Worm (Caenorhabditis elegans): ENCODE measurements around the gene srd-26.

DNA sequence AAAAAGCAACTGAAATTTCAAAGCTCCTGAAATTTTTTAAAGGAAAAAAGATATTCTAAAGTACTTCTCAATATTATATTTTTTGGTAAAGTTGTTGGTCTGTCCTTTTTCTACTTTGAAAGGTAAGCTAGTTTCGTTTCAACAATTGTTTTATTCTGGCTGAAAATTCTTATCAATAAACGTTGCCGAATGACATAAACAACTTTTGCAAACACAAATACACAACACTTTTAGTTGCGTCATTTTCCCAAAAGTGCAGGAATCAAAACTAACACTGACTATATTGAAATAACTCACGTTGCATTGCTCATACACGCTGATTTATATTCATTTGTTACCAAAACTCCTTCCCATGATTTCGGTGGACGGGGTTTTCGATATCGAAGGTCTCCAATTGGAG lies 2.9 kb upstream of the srd-26 start:
- TF ChIP-seq egl-44 (GFP tag; IDR thresholded peaks at IDR 0.05) (no peak), nhr-120 (GFP tag; IDR thresholded peaks at IDR 0.05) (no peak), unc-62 (GFP tag; optimal IDR thresholded peaks at IDR 0.05) (no peak)

Measured in whole organism, young adult.